Worm (Caenorhabditis elegans) whole organism, mixed stage, embryonic: ENCODE measurements around the gene idpc-5.

Experiments used
- lin-13 ChIP-seq: fragments of 150-350 bp; optimal IDR thresholded peaks from 2 replicates; lab custom pipeline; 2014; ENCODE audit warnings: missing biosample characterization, missing genetic modification characterization
- unc-39 ChIP-seq: fragments of 150-350 bp; optimal IDR thresholded peaks from 2 replicates; lab custom pipeline; 2014; ENCODE audit warnings: missing biosample characterization, missing genetic modification characterization
- ztf-11 ChIP-seq: fragments of 150-350 bp; optimal IDR thresholded peaks from 2 replicates; lab custom pipeline; 2014; ENCODE audit warnings: missing biosample characterization, missing genetic modification characterization

DNA sequence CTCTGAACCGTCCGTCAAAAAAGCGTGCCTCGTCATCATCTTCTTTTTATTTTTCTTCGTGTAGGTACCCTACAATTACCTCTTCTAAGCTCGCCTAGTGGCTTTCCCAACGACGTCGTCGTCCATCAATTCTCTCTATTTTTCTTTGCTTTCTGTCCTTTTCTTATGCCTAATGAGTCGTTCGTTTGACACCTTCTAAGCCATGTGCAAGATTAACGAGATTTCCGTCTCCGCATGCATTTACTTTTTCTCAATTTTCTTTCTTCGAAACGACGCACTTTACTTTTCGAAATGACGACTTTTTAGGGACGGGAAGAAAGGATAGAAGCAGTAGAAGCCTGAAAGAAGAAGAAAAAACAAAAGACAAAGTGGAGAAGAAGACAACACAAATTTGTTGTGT, 43.7 kb upstream of the idpc-5 start, which contains the start of gene ZK287.1:
- no peak for TF ChIP-seq lin-13 (tag; lab: Kevin White, UChicago)
- no peak for TF ChIP-seq unc-39
- TF ChIP-seq ztf-11 = no peak
